Worm (Caenorhabditis elegans): ENCODE measurements around the gene smu-2.
"Not testable (repeated sequence)": the region's sequence is repeated elsewhere in the genome, so short reads cannot be mapped to it uniquely, and the experiment has no call there.

Gene smu-2

ce11 chrII:3481584-3481983, 624 bp upstream of the smu-2 start, which contains the start of gene Y49F6B.8 (continued):
- TF ChIP-seq nhr-179 (tag; optimal IDR thresholded peaks at IDR 0.05): no peak
- no peak for TF ChIP-seq Y56A3A.18 (GFP tag; IDR thresholded peaks at IDR 0.05)
- no peak for TF ChIP-seq ceh-100 (GFP tag; IDR thresholded peaks at IDR 0.05)

ce11 chrII:3490797-3491196, 8.6 kb downstream of the smu-2 start, which contains the start of gene fbxb-112:
Gene fbxb-112 (plus strand): TSS chrII:3491097.
- not testable (repeated sequence) for TF ChIP-seq sea-2 (GFP tag; IDR thresholded peaks at IDR 0.05); sdz-38 (tag; optimal IDR thresholded peaks at IDR 0.05); ztf-6 (GFP tag; IDR thresholded peaks at IDR 0.05)

ce11 chrII:3499386-3499785, 17.2 kb downstream of the smu-2 start, which contains the start of gene Y49F6B.9:
Gene Y49F6B.9 (minus strand): TSS chrII:3499387.
- TF ChIP-seq B0019.2 (GFP tag; conservative IDR thresholded peaks at IDR 0.05) (no peak), efl-1 (GFP tag; optimal IDR thresholded peaks at IDR 0.05) (peak; percentile 40), attf-3 (GFP tag; conservative IDR thresholded peaks at IDR 0.05) (peak; percentile 85)

ce11 chrII:3500373-3500772, 18.2 kb downstream of the smu-2 start:
- TF ChIP-seq aptf-3 (GFP tag; IDR thresholded peaks at IDR 0.05) (no peak), zfh-2 (GFP tag; conservative IDR thresholded peaks at IDR 0.05) (peak; percentile 88), madf-3 (GFP tag; IDR thresholded peaks at IDR 0.05) (no peak), lin-26 (GFP tag; IDR thresholded peaks at IDR 0.05) (peak; percentile 58; the same call in 1 of the 2 replicates), mcd-1 (GFP tag; IDR thresholded peaks at IDR 0.05) (0 out of 2 replicates have a peak, but pooled peaks have one; percentile 14), nfyb-1 (GFP tag; IDR thresholded peaks at IDR 0.05) (0 out of 2 replicates have a peak, but pooled peaks have one; percentile 26), egrh-3 (GFP tag; IDR thresholded peaks at IDR 0.05) (peak; percentile 88), F55B11.4 (tag; optimal IDR thresholded peaks at IDR 0.05; ENCODE audit: borderline replicate concordance, insufficient read depth) (no peak), egl-18 (GFP tag; IDR thresholded peaks at IDR 0.05) (no peak)

ce11 chrII:3502011-3502410, 19.8 kb downstream of the smu-2 start:
- TF ChIP-seq unc-62 (GFP tag; optimal IDR thresholded peaks at IDR 0.05): no peak
- no peak for TF ChIP-seq fkh-3 (tag; optimal IDR thresholded peaks at IDR 0.05)
- 0 out of 2 replicates have a peak, but pooled peaks have one; percentile 9 for TF ChIP-seq attf-6 (GFP tag; IDR thresholded peaks at IDR 0.05)
- TF ChIP-seq ccch-3 (GFP tag; optimal IDR thresholded peaks at IDR 0.05): no peak
- TF ChIP-seq sdz-38 (tag; optimal IDR thresholded peaks at IDR 0.05): no peak

ce11 chrII:3502520-3503323, 20.5 kb downstream of the smu-2 start, which contains the start of the genes col-71 and Y49F6B.2:
Gene col-71 (minus strand): TSS chrII:3502570.
Gene Y49F6B.2 (plus strand): TSS chrII:3502968.
- TF ChIP-seq atf-7 (tag; optimal IDR thresholded peaks at IDR 0.05) (no peak), athp-1 (tag; optimal IDR thresholded peaks at IDR 0.05) (peak; percentile 58), F55B11.4 (tag; optimal IDR thresholded peaks at IDR 0.05; ENCODE audit: borderline replicate concordance, insufficient read depth) (no peak), D2030.7 (GFP tag; IDR thresholded peaks at IDR 0.05) (peak; percentile 46), akir-1 (GFP tag; optimal IDR thresholded peaks at IDR 0.05) (no peak), Y67H2A.10 (GFP tag; conservative IDR thresholded peaks at IDR 0.05) (0 out of 2 replicates have a peak, but pooled peaks have one; percentile 50), mel-28 (tag; optimal IDR thresholded peaks at IDR 0.05; ENCODE audit: borderline replicate concordance) (no peak), unc-130 (GFP tag; optimal IDR thresholded peaks at IDR 0.05) (peak; percentile 20), C06A6.2 (GFP tag; conservative IDR thresholded peaks at IDR 0.05) (no peak), lag-1 (GFP tag; IDR thresholded peaks at IDR 0.05) (no peak), F10E7.11 (tag; optimal IDR thresholded peaks at IDR 0.05) (no peak), lsl-1 (GFP tag; optimal IDR thresholded peaks at IDR 0.05) (peak; percentile 46), hmg-20 (GFP tag; IDR thresholded peaks at IDR 0.05) (0 out of 2 replicates have a peak, but pooled peaks have one; percentile 7), madf-6 (GFP tag; IDR thresholded peaks at IDR 0.05) (peak; percentile 63), zfh-2 (GFP tag; conservative IDR thresholded peaks at IDR 0.05) (no peak), T26A5.8 (tag; optimal IDR thresholded peaks at IDR 0.05) (no peak), rpc-1 (optimal IDR thresholded peaks at IDR 0.05) (no peak), rpc-1 (tag; optimal IDR thresholded peaks at IDR 0.05) (no peak), tbx-9 (tag; optimal IDR thresholded peaks at IDR 0.05; ENCODE audit: borderline replicate concordance) (no peak), hmg-1.2 (GFP tag; IDR thresholded peaks at IDR 0.05) (no peak; the same call in 1 of the 2 replicates)

Measured in whole organism, young adult.